Fruit fly (Drosophila melanogaster) whole organism, embryonic: Measurements from ENCODE around the gene Ptp10D.

Experiments used
- Awh ChIP-seq: fragments of 200-800 bp; sonication (Bioruptor generic); IDR thresholded peaks from 2 replicates; pipeline ENCODE4, ENCODE4 v1.3.6; 2022; ENCODE audit warnings: missing biosample characterization, missing genetic modification characterization
- B-H2 ChIP-seq: fragments of 200-800 bp; sonication (Bioruptor generic); optimal IDR thresholded peaks from 2 replicates; lab custom pipeline; 2018; ENCODE audit warnings: missing biosample characterization, mild to moderate bottlenecking, missing genetic modification characterization
- CG10267 ChIP-seq: fragments of 200-800 bp; sonication (Bioruptor generic); optimal IDR thresholded peaks from 2 replicates; lab custom pipeline; 2018; ENCODE audit warnings: missing biosample characterization, mild to moderate bottlenecking, missing genetic modification characterization, moderate library complexity
- CG11085 ChIP-seq: fragments of 200-800 bp; sonication (Bioruptor generic); IDR thresholded peaks from 2 replicates; pipeline ENCODE4 v1.3.6; 2022; ENCODE audit warnings: missing biosample characterization, missing genetic modification characterization
- CG11456 ChIP-seq: fragments of 200-800 bp; sonication (Bioruptor generic); IDR thresholded peaks from 3 replicates; pipeline ENCODE4 v1.3.6; 2022; ENCODE audit warnings: missing biosample characterization, missing genetic modification characterization
- CG1603 ChIP-seq: fragments of 200-800 bp; sonication (Bioruptor generic); optimal IDR thresholded peaks from 2 replicates; lab custom pipeline; 2019; ENCODE audit warnings: missing biosample characterization, mild to moderate bottlenecking, missing genetic modification characterization, moderate library complexity
- CG17359 ChIP-seq: fragments of 200-800 bp; sonication (Bioruptor generic); optimal IDR thresholded peaks from 3 replicates; lab custom pipeline; 2018; ENCODE audit warnings: missing biosample characterization, mild to moderate bottlenecking, missing genetic modification characterization, moderate library complexity
- CG17612 ChIP-seq: fragments of 200-800 bp; sonication (Bioruptor generic); IDR thresholded peaks from 2 replicates; pipeline ENCODE4 v1.3.6; 2022; ENCODE audit warnings: missing biosample characterization, missing genetic modification characterization
- CG30403 ChIP-seq: fragments of 200-800 bp; sonication (Bioruptor generic); optimal IDR thresholded peaks from 3 replicates; lab custom pipeline; 2016; ENCODE audit warnings: missing biosample characterization, missing genetic modification characterization
- CG4820 ChIP-seq: fragments of 200-800 bp; sonication (Bioruptor generic); optimal IDR thresholded peaks from 3 replicates; lab custom pipeline; 2016; ENCODE audit warnings: missing biosample characterization, missing genetic modification characterization
- CG4854 ChIP-seq: fragments of 200-800 bp; sonication (Bioruptor generic); optimal IDR thresholded peaks from 2 replicates; lab custom pipeline; 2016; ENCODE audit warnings: missing biosample characterization, missing genetic modification characterization, inconsistent platforms
- CG6683 ChIP-seq: fragments of 200-800 bp; sonication (Bioruptor generic); optimal IDR thresholded peaks from 2 replicates; lab custom pipeline; 2017; ENCODE audit warnings: missing biosample characterization, mild to moderate bottlenecking, missing genetic modification characterization, missing genetic modification reagents
- CG7372 ChIP-seq: fragments of 200-800 bp; sonication (Bioruptor generic); IDR thresholded peaks from 2 replicates; pipeline ENCODE4 v1.3.6; 2022; ENCODE audit warnings: missing biosample characterization, missing genetic modification characterization
- CG8944 ChIP-seq: fragments of 200-800 bp; sonication (Bioruptor generic); optimal IDR thresholded peaks from 3 replicates; lab custom pipeline; 2016; ENCODE audit warnings: missing biosample characterization, missing genetic modification characterization
- CG9215 ChIP-seq: fragments of 200-800 bp; sonication (Bioruptor generic); IDR thresholded peaks from 2 replicates; pipeline ENCODE4 v1.3.6; 2022; ENCODE audit warnings: missing biosample characterization, missing genetic modification characterization
- CG9817 ChIP-seq: fragments of 200-800 bp; sonication (Bioruptor generic); optimal IDR thresholded peaks from 2 replicates; lab custom pipeline; 2018; ENCODE audit warnings: missing biosample characterization, mild to moderate bottlenecking, missing genetic modification characterization, moderate library complexity
- CTCF ChIP-seq: fragments of 200-800 bp; sonication (Bioruptor generic); optimal IDR thresholded peaks from 2 replicates; lab custom pipeline; 2017; ENCODE audit warnings: missing biosample characterization, mild to moderate bottlenecking, missing genetic modification characterization, moderate library complexity
- CoRest ChIP-seq: fragments of 200-800 bp; sonication (Bioruptor generic); optimal IDR thresholded peaks from 3 replicates; lab custom pipeline; 2018; ENCODE audit warnings: missing biosample characterization, mild to moderate bottlenecking, missing genetic modification characterization, moderate library complexity
- E2f1 ChIP-seq: fragments of 200-800 bp; sonication (Bioruptor generic); IDR thresholded peaks from 2 replicates; pipeline ENCODE4 v1.3.6; 2022; ENCODE audit warnings: missing biosample characterization, missing genetic modification characterization
- Ets97D ChIP-seq: fragments of 200-800 bp; sonication (Bioruptor generic); optimal IDR thresholded peaks from 3 replicates; lab custom pipeline; 2016; ENCODE audit warnings: missing biosample characterization, missing genetic modification characterization
- H2.0 ChIP-seq: fragments of 200-800 bp; sonication (Bioruptor generic); IDR thresholded peaks from 2 replicates; pipeline ENCODE4 v1.3.6; 2022; ENCODE audit warnings: missing biosample characterization, missing genetic modification characterization
- HHEX ChIP-seq: fragments of 200-800 bp; sonication (Bioruptor generic); optimal IDR thresholded peaks from 3 replicates; lab custom pipeline; 2017; ENCODE audit warnings: missing biosample characterization, mild to moderate bottlenecking, missing genetic modification characterization, missing genetic modification reagents
- MBD-R2 ChIP-seq: fragments of 200-800 bp; sonication (Bioruptor generic); IDR thresholded peaks from 2 replicates; pipeline ENCODE4 v1.3.6; 2022; ENCODE audit warnings: missing biosample characterization, missing genetic modification characterization
- Mes4 ChIP-seq: fragments of 200-800 bp; sonication (Bioruptor generic); optimal IDR thresholded peaks from 2 replicates; lab custom pipeline; 2016; ENCODE audit warnings: missing biosample characterization, missing genetic modification characterization
- NFAT ChIP-seq: fragments of 200-800 bp; sonication (Bioruptor generic); IDR thresholded peaks from 2 replicates; pipeline ENCODE4 v1.3.6; 2022; ENCODE audit warnings: missing biosample characterization, missing genetic modification characterization
- Nf-YB ChIP-seq: fragments of 200-800 bp; sonication (Bioruptor generic); optimal IDR thresholded peaks from 3 replicates; lab custom pipeline; 2019; ENCODE audit warnings: missing biosample characterization, mild to moderate bottlenecking, missing genetic modification characterization, moderate library complexity
- Oli ChIP-seq: fragments of 200-800 bp; sonication (Bioruptor generic); optimal IDR thresholded peaks from 2 replicates; lab custom pipeline; 2018; ENCODE audit warnings: missing biosample characterization, mild to moderate bottlenecking, missing genetic modification characterization, moderate library complexity
- Ptx1 ChIP-seq: fragments of 200-800 bp; sonication (Bioruptor generic); IDR thresholded peaks from 2 replicates; pipeline ENCODE4 v1.3.6; 2022; ENCODE audit warnings: missing biosample characterization, missing genetic modification characterization
- Rfx ChIP-seq: fragments of 200-800 bp; sonication (Bioruptor generic); IDR thresholded peaks from 2 replicates; pipeline ENCODE4 v1.3.6; 2022; ENCODE audit warnings: missing biosample characterization, missing genetic modification characterization
- Sox102F ChIP-seq: fragments of 200-800 bp; sonication (Bioruptor generic); optimal IDR thresholded peaks from 2 replicates; lab custom pipeline; 2018; ENCODE audit warnings: missing biosample characterization, mild to moderate bottlenecking, missing genetic modification characterization, moderate library complexity
- TFAM ChIP-seq: fragments of 200-800 bp; sonication (Bioruptor generic); optimal IDR thresholded peaks from 2 replicates; lab custom pipeline; 2017; ENCODE audit warnings: missing biosample characterization, missing genetic modification characterization, inconsistent platforms
- bab2 ChIP-seq: fragments of 200-800 bp; sonication (Bioruptor generic); optimal IDR thresholded peaks from 2 replicates; lab custom pipeline; 2016; ENCODE audit warnings: missing biosample characterization, missing genetic modification characterization
- cas ChIP-seq: fragments of 200-800 bp; sonication (Bioruptor generic); IDR thresholded peaks from 2 replicates; pipeline ENCODE4 v1.3.6; 2022; ENCODE audit warnings: missing biosample characterization, missing genetic modification characterization
- corto ChIP-seq: fragments of 200-800 bp; sonication (Bioruptor generic); optimal IDR thresholded peaks from 2 replicates; lab custom pipeline; 2016; ENCODE audit warnings: missing biosample characterization, mild to moderate bottlenecking, missing genetic modification characterization, moderate library complexity
- crp ChIP-seq, 2 experiments: fragments of 200-800 bp; sonication (Bioruptor generic); optimal IDR thresholded peaks; 2 replicates in 1 of 2; 3 replicates in 1 of 2; lab custom pipeline; 2017; ENCODE audit warnings: missing biosample characterization in 2 of 2, missing genetic modification characterization in 2 of 2, mild to moderate bottlenecking in 1 of 2, moderate library complexity in 1 of 2
- dm ChIP-seq: fragments of 200-800 bp; sonication (Bioruptor generic); optimal IDR thresholded peaks from 3 replicates; lab custom pipeline; 2016; ENCODE audit warnings: missing biosample characterization, missing genetic modification characterization
- ewg ChIP-seq: fragments of 200-800 bp; sonication (Bioruptor generic); optimal IDR thresholded peaks from 3 replicates; lab custom pipeline; 2017; ENCODE audit warnings: mild to moderate bottlenecking, missing biosample characterization, missing genetic modification reagents, missing genetic modification characterization
- fru ChIP-seq: fragments of >200 bp; optimal IDR thresholded peaks from 2 replicates; lab custom pipeline; 2017
- grau ChIP-seq: fragments of 200-800 bp; optimal IDR thresholded peaks from 3 replicates; lab custom pipeline; 2019; ENCODE audit warnings: missing biosample characterization, mild to moderate bottlenecking, missing genetic modification characterization, moderate library complexity
- ind ChIP-seq: fragments of 200-800 bp; sonication (Bioruptor generic); optimal IDR thresholded peaks from 3 replicates; lab custom pipeline; 2016; ENCODE audit warnings: missing biosample characterization, missing genetic modification characterization
- jumu ChIP-seq: fragments of 200-800 bp; sonication (Bioruptor generic); optimal IDR thresholded peaks from 3 replicates; lab custom pipeline; 2016; ENCODE audit warnings: missing biosample characterization, missing genetic modification characterization
- luna ChIP-seq: fragments of 200-800 bp; sonication (Bioruptor generic); optimal IDR thresholded peaks from 2 replicates; lab custom pipeline; 2016; ENCODE audit warnings: missing biosample characterization, missing genetic modification characterization
- mam ChIP-seq: fragments of 200-800 bp; sonication (Bioruptor generic); optimal IDR thresholded peaks from 3 replicates; lab custom pipeline; 2016; ENCODE audit warnings: missing biosample characterization, missing genetic modification characterization
- nmo ChIP-seq: fragments of 200-800 bp; sonication (Bioruptor generic); optimal IDR thresholded peaks from 2 replicates; lab custom pipeline; 2018; ENCODE audit warnings: missing biosample characterization, mild to moderate bottlenecking, missing genetic modification characterization, moderate library complexity
- otp ChIP-seq: fragments of 200-800 bp; sonication (Bioruptor generic); IDR thresholded peaks from 3 replicates; pipeline ENCODE4, ENCODE4 v1.3.6; 2022; ENCODE audit warnings: missing biosample characterization, missing genetic modification characterization
- prd ChIP-seq, 3 experiments: fragments of >200 bp in 2 of 3; fragments of 200-800 bp in 1 of 3; sonication (Bioruptor generic) in 1 of 3; optimal IDR thresholded peaks in 2 of 3; IDR thresholded peaks in 1 of 3; 2 replicates in 2 of 3; 3 replicates in 1 of 3; pipeline versions ENCODE4 v1.3.6 to Lab custom; 2017 to 2022; ENCODE audit warnings: missing biosample characterization in 1 of 3, missing genetic modification characterization in 1 of 3
- repo ChIP-seq: fragments of 200-800 bp; sonication (Bioruptor generic); optimal IDR thresholded peaks from 2 replicates; lab custom pipeline; 2016; ENCODE audit warnings: missing biosample characterization, missing genetic modification characterization
- stwl ChIP-seq: fragments of 200-800 bp; sonication (Bioruptor generic); optimal IDR thresholded peaks from 3 replicates; lab custom pipeline; 2018; ENCODE audit warnings: missing biosample characterization, mild to moderate bottlenecking, missing genetic modification characterization, moderate library complexity
- ttk ChIP-seq: fragments of 200-800 bp; sonication (Bioruptor generic); IDR thresholded peaks from 2 replicates; pipeline ENCODE4 v2.1.2; 2022; ENCODE audit warnings: missing biosample characterization, missing genetic modification characterization
- tx ChIP-seq: fragments of 200-800 bp; sonication (Bioruptor generic); optimal IDR thresholded peaks from 2 replicates; lab custom pipeline; 2016; ENCODE audit warnings: missing biosample characterization, missing genetic modification characterization
- wor ChIP-seq: fragments of 200-800 bp; sonication (Bioruptor generic); IDR thresholded peaks from 2 replicates; pipeline ENCODE4 v1.3.6; 2022; ENCODE audit warnings: missing biosample characterization, missing genetic modification characterization
- zfh1 ChIP-seq: fragments of 200-800 bp; sonication (Bioruptor generic); IDR thresholded peaks from 3 replicates; pipeline ENCODE4 v1.3.6; 2022; ENCODE audit warnings: missing biosample characterization, missing genetic modification characterization

The Ptp10D gene

dm6 chrX:11572270-11572914 lies 49.4 kb upstream of the Ptp10D start, which contains the start of the genes Kmn1 and Reepl1 (continued):
- TF ChIP-seq CG8944 (GFP tag; lab: Kevin White, UChicago) (no peak), repo (GFP tag; lab: Kevin White, UChicago) (no peak), grau (tag; lab: Kevin White, UChicago) (peak; percentile 3), MBD-R2 (GFP tag; lab: Robert Waterston, UW) (peak; percentile 67), corto (GFP tag; lab: Kevin White, UChicago) (no peak), NFAT (GFP tag; lab: Robert Waterston, UW) (peak; percentile 12; the same call in 1 of the 2 replicates), CG17359 (tag; lab: Kevin White, UChicago) (no peak), CG6683 (GFP tag; lab: Kevin White, UChicago) (no peak), stwl (tag; lab: Kevin White, UChicago) (peak; percentile 3), luna (GFP tag; lab: Kevin White, UChicago) (no peak), cas (GFP tag; lab: Robert Waterston, UW) (no peak), fru (no peak), tx (GFP tag; lab: Kevin White, UChicago) (no peak), nmo (no peak), CG9215 (GFP tag; lab: Robert Waterston, UW) (no peak), Sox102F (GFP tag; lab: Kevin White, UChicago) (no peak), Ets97D (GFP tag; lab: Kevin White, UChicago) (no peak), Rfx (GFP tag; lab: Robert Waterston, UW) (peak; percentile 40; the same call in 1 of the 2 replicates), CG17612 (GFP tag; lab: Robert Waterston, UW) (no peak), mam (peak; percentile 5), jumu (GFP tag; lab: Kevin White, UChicago) (peak; percentile 21), CG7372 (GFP tag; lab: Robert Waterston, UW) (no peak), ewg (GFP tag; lab: Kevin White, UChicago) (no peak), Nf-YB (GFP tag; lab: Kevin White, UChicago) (no peak), CG30403 (no peak), zfh1 (GFP tag; lab: Robert Waterston, UW) (no peak), CG11456 (GFP tag; lab: Robert Waterston, UW) (no peak), Oli (tag; lab: Kevin White, UChicago) (no peak), otp (GFP tag; lab: Robert Waterston, UW) (no peak), E2f1 (no peak), HHEX (GFP tag; lab: Kevin White, UChicago) (no peak), CG1603 (tag; lab: Kevin White, UChicago) (no peak), CTCF (GFP tag; lab: Kevin White, UChicago) (no peak), Ptx1 (GFP tag; lab: Robert Waterston, UW) (no peak), CG4854 (no peak), dm (GFP tag; lab: Kevin White, UChicago) (no peak), CG4820 (GFP tag; lab: Kevin White, UChicago) (no peak), CG11085 (GFP tag; lab: Robert Waterston, UW) (no peak), CG9817 (tag; lab: Kevin White, UChicago) (peak; percentile 10), ttk (GFP tag; lab: Robert Waterston, UW) (no peak), wor (no peak), Awh (GFP tag; lab: Robert Waterston, UW) (no peak), CG10267 (tag; lab: Kevin White, UChicago) (peak; percentile 74), B-H2 (GFP tag; lab: Kevin White, UChicago) (no peak), H2.0 (no peak), Mes4 (GFP tag; lab: Kevin White, UChicago) (no peak), ind (GFP tag; lab: Kevin White, UChicago) (peak; percentile 7), TFAM (GFP tag; lab: Kevin White, UChicago) (no peak), bab2 (no peak), CoRest (tag; lab: Kevin White, UChicago) (peak; percentile 20), prd (optimal IDR thresholded peaks at IDR 0.05; lab: Kevin White, UChicago) (no peak), prd (GFP tag; IDR thresholded peaks at IDR 0.05; lab: Robert Waterston, UW) (no peak), crp (GFP tag; optimal IDR thresholded peaks at IDR 0.05; lab: Kevin White, UChicago) (peak in 1 of 2 experiments; percentile 70)
